Worm (Caenorhabditis elegans) whole organism, L3 larva: ENCODE measurements around the gene Y55F3C.9.

ENCODE experiments used
- R02D3.7 ChIP-seq: fragments of 150-350 bp; optimal IDR thresholded peaks from 2 replicates; lab custom pipeline; 2014; ENCODE audit warnings: missing biosample characterization, missing genetic modification characterization
- ZK546.5 ChIP-seq: sonication (generic microtip); optimal IDR thresholded peaks from 2 replicates; lab custom pipeline; 2017; ENCODE audit warnings: missing biosample characterization, missing genetic modification characterization
- ama-1 ChIP-seq: fragments of 150-350 bp; optimal IDR thresholded peaks from 2 replicates; lab custom pipeline; 2018
- ceh-16 ChIP-seq: sonication (generic microtip); optimal IDR thresholded peaks from 2 replicates; lab custom pipeline; 2017; ENCODE audit warnings: missing biosample characterization, missing genetic modification characterization
- ceh-28 ChIP-seq: fragments of 150-350 bp; optimal IDR thresholded peaks from 2 replicates; lab custom pipeline; 2014; ENCODE audit warnings: missing biosample characterization, missing genetic modification reagents, missing genetic modification characterization
- ceh-82 ChIP-seq: fragments of 150-350 bp; optimal IDR thresholded peaks from 2 replicates; lab custom pipeline; 2014; ENCODE audit warnings: missing biosample characterization, missing genetic modification characterization
- ceh-9 ChIP-seq: sonication (generic microtip); optimal IDR thresholded peaks from 2 replicates; lab custom pipeline; 2018; ENCODE audit warnings: missing biosample characterization, missing genetic modification characterization
- daf-12 ChIP-seq: fragments of 150-350 bp; optimal IDR thresholded peaks from 2 replicates; lab custom pipeline; 2014; ENCODE audit warnings: missing biosample characterization, missing genetic modification reagents, missing genetic modification characterization
- egl-27 ChIP-seq: sonication (generic microtip); optimal IDR thresholded peaks from 4 replicates; lab custom pipeline; 2017; ENCODE audit warnings: missing biosample characterization, missing genetic modification reagents, missing genetic modification characterization
- elt-2 ChIP-seq: sonication (generic microtip); optimal IDR thresholded peaks from 2 replicates; lab custom pipeline; 2016; ENCODE audit warnings: missing genetic modification reagents, mild to moderate bottlenecking, missing genetic modification characterization, missing compliant biosample characterization
- elt-3 ChIP-seq, 3 experiments: fragments of 150-350 bp in 1 of 3; sonication (generic microtip) in 2 of 3; optimal IDR thresholded peaks; 2 replicates in 2 of 3; 4 replicates in 1 of 3; lab custom pipeline; 2014 to 2017; ENCODE audit warnings: missing biosample characterization in 3 of 3, missing genetic modification characterization in 3 of 3
- fkh-10 ChIP-seq: sonication (generic microtip); optimal IDR thresholded peaks from 2 replicates; lab custom pipeline; 2017; ENCODE audit warnings: missing biosample characterization, missing genetic modification reagents, missing genetic modification characterization
- hmg-11 ChIP-seq: sonication (generic microtip); optimal IDR thresholded peaks from 2 replicates; lab custom pipeline; 2016; ENCODE audit warnings: missing genetic modification characterization, missing compliant biosample characterization
- jun-1 ChIP-seq: fragments of 150-350 bp; optimal IDR thresholded peaks from 2 replicates; lab custom pipeline; 2014; ENCODE audit warnings: missing biosample characterization, missing genetic modification reagents, missing genetic modification characterization
- lin-39 ChIP-seq: fragments of 150-350 bp; optimal IDR thresholded peaks from 2 replicates; lab custom pipeline; 2018; ENCODE audit warnings: missing biosample characterization, missing genetic modification reagents, missing genetic modification characterization
- lsy-12 ChIP-seq: sonication (generic microtip); optimal IDR thresholded peaks from 2 replicates; lab custom pipeline; 2016; ENCODE audit warnings: mild to moderate bottlenecking, missing genetic modification characterization, missing compliant biosample characterization
- nhr-12 ChIP-seq: fragments of 150-350 bp; optimal IDR thresholded peaks from 2 replicates; lab custom pipeline; 2014; ENCODE audit warnings: missing biosample characterization, missing genetic modification characterization
- nhr-23 ChIP-seq: fragments of 150-350 bp; optimal IDR thresholded peaks from 2 replicates; lab custom pipeline; 2014; ENCODE audit warnings: missing biosample characterization, missing genetic modification reagents, missing genetic modification characterization
- nhr-237 ChIP-seq: fragments of 150-350 bp; optimal IDR thresholded peaks from 2 replicates; lab custom pipeline; 2014; ENCODE audit warnings: missing biosample characterization, missing genetic modification characterization
- nhr-25 ChIP-seq: sonication (generic microtip); optimal IDR thresholded peaks from 2 replicates; lab custom pipeline; 2017; ENCODE audit warnings: missing biosample characterization, missing genetic modification characterization
- nhr-43 ChIP-seq: sonication (generic microtip); optimal IDR thresholded peaks from 2 replicates; lab custom pipeline; 2016; ENCODE audit warnings: mild to moderate bottlenecking, missing genetic modification characterization, missing compliant biosample characterization; ENCODE audit not compliant: poor library complexity, severe bottlenecking
- nhr-67 ChIP-seq: fragments of 150-350 bp; optimal IDR thresholded peaks from 2 replicates; lab custom pipeline; 2014; ENCODE audit warnings: missing biosample characterization, missing genetic modification characterization
- nhr-76 ChIP-seq: fragments of 150-350 bp; sonication (generic microtip); optimal IDR thresholded peaks from 5 replicates; lab custom pipeline; 2014; ENCODE audit warnings: missing biosample characterization, missing genetic modification characterization
- nhr-77 ChIP-seq: fragments of 150-350 bp; optimal IDR thresholded peaks from 2 replicates; lab custom pipeline; 2014; ENCODE audit warnings: missing biosample characterization, missing genetic modification characterization
- pha-4 ChIP-seq: fragments of 150-350 bp; optimal IDR thresholded peaks from 2 replicates; lab custom pipeline; 2014; ENCODE audit warnings: missing biosample characterization, missing genetic modification reagents, missing genetic modification characterization
- pqm-1 ChIP-seq: fragments of 150-350 bp; optimal IDR thresholded peaks from 2 replicates; lab custom pipeline; 2017; ENCODE audit warnings: missing biosample characterization, missing genetic modification characterization, inconsistent platforms
- skn-1 ChIP-seq: fragments of 150-350 bp; optimal IDR thresholded peaks from 2 replicates; lab custom pipeline; 2014; ENCODE audit warnings: missing biosample characterization, missing genetic modification characterization
- tbx-2 ChIP-seq: sonication (generic microtip); optimal IDR thresholded peaks from 2 replicates; lab custom pipeline; 2016; ENCODE audit warnings: mild to moderate bottlenecking, missing genetic modification characterization, missing compliant biosample characterization
- unc-39 ChIP-seq: sonication (generic microtip); optimal IDR thresholded peaks from 4 replicates; lab custom pipeline; 2017; ENCODE audit warnings: missing biosample characterization, missing genetic modification characterization
- unc-62 ChIP-seq: fragments of 150-350 bp; sonication (generic microtip); optimal IDR thresholded peaks from 4 replicates; lab custom pipeline; 2014; ENCODE audit warnings: missing biosample characterization, missing genetic modification reagents, missing genetic modification characterization

Gene Y55F3C.9

ce11 chrIV:763377-764063 is 35.5 kb upstream of the Y55F3C.9 start, which contains the start of gene col-103:
Gene col-103, minus strand, starts transcription at chrIV:763678.
- TF ChIP-seq ama-1 (lab: Kevin White, UChicago) (peak; percentile 88), nhr-23 (tag; lab: Kevin White, UChicago) (peak; percentile 23), nhr-43 (tag; lab: Kevin White, UChicago) (no peak), unc-62 (GFP tag; lab: Kevin White, UChicago) (peak; percentile 14), lin-39 (tag; lab: Kevin White, UChicago) (no peak)

- no peak for TF ChIP-seq jun-1 (tag; lab: Kevin White, UChicago)
- no peak for TF ChIP-seq nhr-12
- TF ChIP-seq nhr-77 (tag; lab: Kevin White, UChicago) = no peak
- no peak for TF ChIP-seq ama-1 (lab: Kevin White, UChicago)
- TF ChIP-seq pqm-1 (tag; lab: Kevin White, UChicago) = no peak
- no peak for TF ChIP-seq unc-39 (tag; lab: Kevin White, UChicago)
- no peak for TF ChIP-seq lsy-12
- TF ChIP-seq R02D3.7 (tag; lab: Kevin White, UChicago) = no peak
- TF ChIP-seq ZK546.5 (tag; lab: Kevin White, UChicago) = no peak
- TF ChIP-seq nhr-67 (tag; lab: Kevin White, UChicago) = no peak
- no peak for TF ChIP-seq nhr-237 (tag; lab: Kevin White, UChicago)
- no peak for TF ChIP-seq nhr-23 (tag; lab: Kevin White, UChicago)
- TF ChIP-seq tbx-2 = no peak
These were observed 34.7 kb upstream of the Y55F3C.9 start for ce11 chrIV:762486-763376.

DNA sequence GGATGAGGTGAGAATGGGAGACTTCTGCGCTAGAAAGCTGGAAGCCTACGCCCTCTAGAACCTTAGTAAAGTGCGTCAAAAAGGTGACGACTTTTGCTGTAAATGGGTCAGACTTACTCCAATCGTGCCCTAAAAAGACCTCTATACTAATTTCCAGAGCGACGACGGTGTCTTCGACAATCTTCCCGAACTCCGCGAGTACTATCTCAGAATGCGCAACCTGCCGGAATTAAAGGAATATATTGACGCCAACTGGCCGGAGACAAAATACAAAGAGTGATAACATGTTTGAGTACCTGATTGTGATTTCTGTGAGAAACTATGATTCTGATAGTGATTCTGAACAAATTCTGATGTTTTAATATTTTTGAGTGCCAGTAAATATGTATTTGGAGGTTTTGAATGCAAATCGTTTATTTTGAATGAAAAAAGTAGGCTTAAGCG is 34.0 kb upstream of the Y55F3C.9 start:
- peak in 1 of 3 experiments; percentile 36 for TF ChIP-seq elt-3 (tag; optimal IDR thresholded peaks at IDR 0.05; lab: Kevin White, UChicago)
- no peak for TF ChIP-seq ceh-16
- peak; percentile 49 for TF ChIP-seq nhr-23 (tag; lab: Kevin White, UChicago)
- no peak for TF ChIP-seq skn-1 (tag; lab: Kevin White, UChicago)
- no peak for TF ChIP-seq egl-27
- peak; percentile 82 for TF ChIP-seq ama-1 (lab: Kevin White, UChicago)
- TF ChIP-seq nhr-76 (tag; lab: Kevin White, UChicago) = no peak
- TF ChIP-seq nhr-43 (tag; lab: Kevin White, UChicago) = peak; percentile 22
- peak; percentile 5 for TF ChIP-seq nhr-25
- no peak for TF ChIP-seq nhr-237 (tag; lab: Kevin White, UChicago)

ce11 chrIV:760267-760666 is 32.3 kb upstream of the Y55F3C.9 start, which contains the start of gene gst-40:
Gene gst-40, plus strand, starts transcription at chrIV:760502.
- no peak for TF ChIP-seq ama-1 (lab: Kevin White, UChicago)
- TF ChIP-seq hmg-11 (tag; lab: Kevin White, UChicago) = peak; percentile 1
- no peak for TF ChIP-seq nhr-43 (tag; lab: Kevin White, UChicago)

- TF ChIP-seq ceh-9 (tag; lab: Kevin White, UChicago) (no peak), fkh-10 (GFP tag; lab: Kevin White, UChicago) (no peak), egl-27 (no peak), pqm-1 (tag; lab: Kevin White, UChicago) (no peak), daf-12 (tag; lab: Kevin White, UChicago) (no peak), nhr-12 (no peak), nhr-25 (no peak), ceh-28 (no peak), elt-2 (no peak), unc-62 (GFP tag; lab: Kevin White, UChicago) (no peak), nhr-77 (tag; lab: Kevin White, UChicago) (no peak), pha-4 (tag; lab: Kevin White, UChicago) (no peak), ceh-82 (tag; lab: Kevin White, UChicago) (no peak)
- TF ChIP-seq, all 47 proteins: peak for 0
These were observed 29.6 kb upstream of the Y55F3C.9 start for ce11 chrIV:757548-757947.
